Fruit fly (Drosophila melanogaster) whole organism, wandering third instar larva: ENCODE measurements around the gene CG3386.

Experiments used
- Abd-B ChIP-seq: fragments of >200 bp; optimal IDR thresholded peaks from 2 replicates; lab custom pipeline; 2017; ENCODE audit warnings: missing biosample characterization, missing genetic modification characterization
- CG9705 ChIP-seq: fragments of 200-800 bp; sonication (Bioruptor generic); optimal IDR thresholded peaks from 2 replicates; lab custom pipeline; 2018; ENCODE audit warnings: missing biosample characterization, mild to moderate bottlenecking, missing genetic modification characterization
- Hr83 ChIP-seq: fragments of 200-300 bp; sonication (Bioruptor generic); optimal IDR thresholded peaks from 2 replicates; lab custom pipeline; 2016; ENCODE audit warnings: missing biosample characterization, mild to moderate bottlenecking, missing genetic modification characterization, moderate library complexity; ENCODE audit not compliant: poor library complexity, severe bottlenecking
- Rel ChIP-seq, 2 experiments: fragments of 200-800 bp; sonication (Bioruptor generic) in 1 of 2; optimal IDR thresholded peaks; 2 replicates in 1 of 2; 3 replicates in 1 of 2; lab custom pipeline; 2016 to 2019; ENCODE audit warnings: mild to moderate bottlenecking in 2 of 2, missing biosample characterization in 2 of 2, missing genetic modification characterization in 2 of 2, moderate library complexity in 1 of 2
- dsf ChIP-seq: sonication (Bioruptor generic); optimal IDR thresholded peaks from 2 replicates; lab custom pipeline; 2016; ENCODE audit warnings: missing biosample characterization, missing genetic modification characterization, borderline replicate concordance
- ey ChIP-seq: fragments of 200-800 bp; sonication (Bioruptor generic); optimal IDR thresholded peaks from 2 replicates; lab custom pipeline; 2016; ENCODE audit warnings: missing biosample characterization, missing genetic modification characterization
- fru ChIP-seq: fragments of 200-800 bp; sonication (Bioruptor generic); optimal IDR thresholded peaks from 3 replicates; lab custom pipeline; 2016; ENCODE audit warnings: missing biosample characterization, mild to moderate bottlenecking, missing genetic modification characterization
- h ChIP-seq: fragments of 200-800 bp; sonication (Bioruptor generic); optimal IDR thresholded peaks from 3 replicates; lab custom pipeline; 2016; ENCODE audit warnings: missing biosample characterization, mild to moderate bottlenecking, missing genetic modification characterization
- pan ChIP-seq: fragments of >200 bp; optimal IDR thresholded peaks from 2 replicates; lab custom pipeline; 2017
- psq ChIP-seq: fragments of 200-800 bp; sonication (Bioruptor generic); optimal IDR thresholded peaks from 3 replicates; lab custom pipeline; 2017; ENCODE audit warnings: missing biosample characterization, mild to moderate bottlenecking, missing genetic modification characterization, moderate library complexity

DNA sequence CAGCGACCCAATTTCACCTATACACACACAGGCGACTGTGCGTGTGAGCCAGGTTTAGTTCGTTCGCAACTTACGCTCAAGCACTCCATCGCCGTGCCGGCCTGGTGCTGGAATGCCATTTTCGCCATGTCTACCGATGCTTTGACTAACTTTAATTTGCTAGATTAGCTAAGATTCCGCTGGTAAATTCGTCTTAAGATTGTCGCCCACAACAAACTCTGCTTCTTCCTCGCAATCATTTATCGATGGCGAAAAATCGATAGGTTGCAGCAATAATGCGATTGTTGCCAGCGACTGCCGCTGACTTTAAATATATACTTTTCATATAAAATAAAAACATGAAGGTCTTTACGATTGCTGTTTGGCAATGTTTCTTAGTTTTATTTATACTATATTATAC lies 29.6 kb downstream of the CG3386 start, which contains the start of gene CG3402:
- TF ChIP-seq ey (GFP tag; lab: Kevin White, UChicago) = no peak
- TF ChIP-seq pan (lab: Kevin White, UChicago) = no peak
- no peak for TF ChIP-seq fru (GFP tag; lab: Kevin White, UChicago)
- no peak for TF ChIP-seq Rel (GFP tag; optimal IDR thresholded peaks at IDR 0.05; lab: Kevin White, UChicago)
- TF ChIP-seq Rel (tag; optimal IDR thresholded peaks at IDR 0.05; lab: Kevin White, UChicago) = no peak
- TF ChIP-seq dsf = no peak
- no peak for TF ChIP-seq psq (GFP tag; lab: Kevin White, UChicago)
- TF ChIP-seq Abd-B (GFP tag; lab: Kevin White, UChicago) = no peak
- TF ChIP-seq CG9705 (GFP tag; lab: Kevin White, UChicago) = no peak
- TF ChIP-seq h (GFP tag; lab: Kevin White, UChicago) = no peak
- no peak for TF ChIP-seq Hr83
